Worm (Caenorhabditis elegans): ENCODE data around the gene C54E4.1.

The C54E4.1 gene

DNA sequence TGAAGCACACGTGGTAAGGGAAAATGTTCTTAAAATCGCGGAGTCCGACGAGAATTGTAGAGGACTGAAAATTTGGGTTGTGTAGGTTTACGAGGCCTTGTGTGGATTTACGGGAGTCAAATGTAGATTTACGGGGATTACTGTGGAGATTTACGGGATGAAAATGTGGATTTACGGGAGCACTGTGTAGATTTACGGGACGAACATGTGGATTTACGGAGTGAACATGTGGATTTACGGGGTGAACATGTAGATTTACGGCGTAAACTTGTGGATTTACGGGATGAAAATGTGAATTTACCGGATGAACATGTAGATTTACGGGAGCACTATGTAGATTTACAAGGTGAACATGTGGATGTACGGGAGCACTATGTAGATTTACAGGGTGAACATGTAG lies 19.2 kb upstream of the C54E4.1 start:
- TF ChIP-seq dmd-4 (tag; optimal IDR thresholded peaks at IDR 0.05) (no peak), R02D3.7 (tag; optimal IDR thresholded peaks at IDR 0.05) (no peak), zag-1 (tag; optimal IDR thresholded peaks at IDR 0.05) (no peak), nhr-11 (tag; optimal IDR thresholded peaks at IDR 0.05) (no peak), alr-1 (tag; optimal IDR thresholded peaks at IDR 0.05) (no peak), ztf-4 (tag; optimal IDR thresholded peaks at IDR 0.05) (no peak), ZK546.5 (tag; optimal IDR thresholded peaks at IDR 0.05) (no peak), ama-1 (optimal IDR thresholded peaks at IDR 0.05) (no peak), nhr-6 (tag; optimal IDR thresholded peaks at IDR 0.05) (no peak), F13H6.1 (tag; optimal IDR thresholded peaks at IDR 0.05) (no peak), C34F6.9 (tag; optimal IDR thresholded peaks at IDR 0.05) (no peak), ztf-11 (tag; optimal IDR thresholded peaks at IDR 0.05) (no peak), unc-55 (GFP tag; optimal IDR thresholded peaks at IDR 0.05) (no peak), nhr-237 (tag; optimal IDR thresholded peaks at IDR 0.05) (no peak), skn-1 (tag; optimal IDR thresholded peaks at IDR 0.05) (no peak), egl-27 (tag; optimal IDR thresholded peaks at IDR 0.05) (no peak)

DNA sequence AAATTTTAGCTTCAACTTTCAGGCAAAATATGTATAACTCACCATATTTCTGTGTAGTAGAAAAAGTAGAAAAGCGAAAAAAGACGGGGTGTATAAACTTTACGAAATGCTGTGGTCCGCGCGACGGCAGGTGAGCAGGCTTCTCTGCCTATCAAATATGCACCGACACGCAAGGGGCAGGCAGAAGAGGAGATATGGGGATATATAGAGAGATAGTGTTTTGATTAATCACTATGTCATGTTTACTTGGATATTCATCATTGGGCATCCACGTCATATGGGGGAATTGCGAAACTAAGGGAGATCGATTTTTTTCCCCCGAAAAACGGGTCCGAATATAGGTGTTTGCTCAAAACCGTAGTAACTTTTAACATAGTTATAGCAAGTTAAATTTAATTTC lies 16.3 kb upstream of the C54E4.1 start, which contains the start of gene gcy-37:
Gene gcy-37, minus strand, starts transcription at position 101 of the 400 bp plus-strand sequence.
- TF ChIP-seq nhr-12 (tag; optimal IDR thresholded peaks at IDR 0.05) (no peak), elt-1 (tag; optimal IDR thresholded peaks at IDR 0.05) (no peak), mab-5 (tag; optimal IDR thresholded peaks at IDR 0.05) (no peak), unc-62 (GFP tag; optimal IDR thresholded peaks at IDR 0.05) (no peak), ztf-1 (GFP tag; conservative IDR thresholded peaks at IDR 0.05) (no peak), peb-1 (tag; optimal IDR thresholded peaks at IDR 0.05) (no peak), ztf-11 (tag; optimal IDR thresholded peaks at IDR 0.05) (no peak), lin-39 (tag; optimal IDR thresholded peaks at IDR 0.05) (no peak), lin-13 (GFP tag; optimal IDR thresholded peaks at IDR 0.05) (no peak), mbf-1 (tag; optimal IDR thresholded peaks at IDR 0.05) (no peak), nhr-25 (tag; optimal IDR thresholded peaks at IDR 0.05) (no peak)

DNA sequence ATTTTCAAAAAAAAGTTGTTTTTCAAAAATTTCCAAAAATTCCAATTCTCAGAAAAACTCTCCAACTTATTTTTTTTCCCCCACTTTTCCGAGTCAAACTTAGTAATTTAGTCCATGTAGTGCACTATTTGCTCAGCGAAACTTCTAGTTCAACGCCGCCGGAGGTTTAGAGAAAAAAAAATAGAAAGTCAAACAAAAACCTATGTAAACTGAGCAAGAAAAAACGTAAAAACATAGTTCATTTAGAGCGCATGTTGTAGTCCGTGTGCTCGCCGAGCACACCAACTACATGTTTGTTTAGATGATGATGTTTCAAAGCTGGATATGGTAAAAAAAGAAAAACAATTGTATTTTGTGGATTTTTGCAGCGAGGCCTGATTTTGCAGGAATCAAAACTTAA lies 13.1 kb upstream of the C54E4.1 start:
- TF ChIP-seq F13H6.1 (tag; optimal IDR thresholded peaks at IDR 0.05) (peak; percentile 66), unc-39 (tag; optimal IDR thresholded peaks at IDR 0.05) (no peak)

DNA sequence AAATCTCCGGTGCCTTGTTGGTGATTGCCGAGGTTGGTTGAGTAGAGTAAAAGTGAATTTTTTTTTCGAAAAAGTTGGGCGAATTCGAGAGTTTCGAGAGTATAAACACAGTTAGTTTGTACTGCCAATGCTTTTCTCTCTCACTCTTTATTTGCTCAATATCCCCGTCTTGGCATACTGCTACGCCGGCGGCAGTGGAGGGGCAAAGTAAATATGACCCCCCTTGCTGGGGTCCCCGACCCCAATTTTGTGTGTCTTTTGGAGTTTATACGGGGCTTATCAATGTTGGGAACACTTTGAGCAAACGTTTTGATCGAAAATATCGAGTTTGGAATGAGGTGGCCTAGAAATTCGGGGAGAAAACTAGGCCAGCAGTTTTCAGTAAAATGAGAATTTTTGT lies 6.9 kb upstream of the C54E4.1 start, which contains the start of gene C54E4.4:
Gene C54E4.4, minus strand, starts transcription at position 101 of the 400 bp plus-strand sequence.
- TF ChIP-seq mdl-1 (tag; optimal IDR thresholded peaks at IDR 0.05) (no peak), F13H6.1 (tag; optimal IDR thresholded peaks at IDR 0.05) (peak; percentile 14)

DNA sequence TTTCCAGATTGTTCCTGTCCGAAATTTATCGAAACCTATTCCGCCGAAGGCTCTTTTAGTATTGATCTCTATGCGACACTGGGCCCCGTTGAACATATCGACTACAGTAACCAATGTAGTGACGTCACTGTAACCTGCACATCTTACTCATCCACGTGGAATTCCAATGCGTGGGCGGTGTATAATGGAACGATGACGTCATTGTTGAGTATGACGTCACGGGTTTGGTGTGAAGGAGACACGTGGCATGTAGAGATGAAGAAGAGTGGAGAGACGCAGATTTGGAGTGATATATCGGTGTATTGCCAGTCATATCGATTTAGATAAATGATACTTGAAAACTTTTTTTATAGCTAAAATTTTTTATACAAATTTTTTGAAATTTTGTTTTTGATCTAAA lies 5.1 kb upstream of the C54E4.1 start:
- TF ChIP-seq fos-1 (tag; optimal IDR thresholded peaks at IDR 0.05), result no peak
- no peak for TF ChIP-seq snpc-4 (tag; optimal IDR thresholded peaks at IDR 0.05)
- TF ChIP-seq gmeb-1 (tag; optimal IDR thresholded peaks at IDR 0.05), result no peak
- no peak for TF ChIP-seq lin-39 (tag; optimal IDR thresholded peaks at IDR 0.05)
- no peak for TF ChIP-seq blmp-1 (tag; optimal IDR thresholded peaks at IDR 0.05; ENCODE audit: insufficient read depth)

DNA sequence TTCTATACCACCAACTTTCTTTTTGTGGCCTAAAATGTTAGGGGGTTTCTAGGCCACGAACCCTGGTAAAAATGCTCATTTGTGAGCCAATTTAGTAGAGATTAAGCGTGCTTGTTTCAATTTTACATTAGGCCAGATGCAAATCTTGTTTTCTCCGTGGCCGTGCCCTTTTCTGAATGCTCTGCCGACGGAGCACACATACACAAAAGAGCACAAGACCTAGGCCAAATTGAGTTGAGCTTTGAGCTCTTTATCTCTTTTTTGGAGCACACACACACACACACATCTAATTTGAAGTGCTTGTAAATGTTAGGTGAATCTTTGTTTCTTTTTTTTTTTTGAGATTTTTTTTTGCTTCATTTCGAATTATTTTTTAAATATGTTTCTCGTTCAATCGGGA lies 2.5 kb upstream of the C54E4.1 start:
- TF ChIP-seq skn-1 (tag; optimal IDR thresholded peaks at IDR 0.05), result no peak
- TF ChIP-seq sma-9 (GFP tag; optimal IDR thresholded peaks at IDR 0.05), result no peak
- TF ChIP-seq sma-9 (tag; optimal IDR thresholded peaks at IDR 0.05), result no peak
- no peak for TF ChIP-seq mab-5 (tag; optimal IDR thresholded peaks at IDR 0.05)
- no peak for TF ChIP-seq ceh-16 (tag; optimal IDR thresholded peaks at IDR 0.05)
- no peak for TF ChIP-seq C34F6.9 (tag; optimal IDR thresholded peaks at IDR 0.05)
- TF ChIP-seq lin-39 (tag; optimal IDR thresholded peaks at IDR 0.05), result no peak
- TF ChIP-seq alr-1 (tag; optimal IDR thresholded peaks at IDR 0.05), result no peak
- TF ChIP-seq sma-3 (GFP tag; optimal IDR thresholded peaks at IDR 0.05), result no peak
- TF ChIP-seq mdl-1 (tag; optimal IDR thresholded peaks at IDR 0.05), result no peak
- no peak for TF ChIP-seq sem-4 (tag; optimal IDR thresholded peaks at IDR 0.05)
- no peak for TF ChIP-seq ceh-82 (tag; optimal IDR thresholded peaks at IDR 0.05)
- TF ChIP-seq aly-2 (tag; optimal IDR thresholded peaks at IDR 0.05), result no peak
- no peak for TF ChIP-seq nhr-10 (tag; optimal IDR thresholded peaks at IDR 0.05)
- TF ChIP-seq ztf-4 (tag; optimal IDR thresholded peaks at IDR 0.05), result no peak
